Fruit fly (Drosophila melanogaster) whole organism: ENCODE data around the gene CG10793.

Experiments
- CG8478 ChIP-seq: fragments of >200 bp; optimal IDR thresholded peaks from 2 replicates; lab custom pipeline; 2018; ENCODE audit warnings: inconsistent platforms
- Dll ChIP-seq: fragments of >200 bp; optimal IDR thresholded peaks from 2 replicates; lab custom pipeline; 2017
- pan ChIP-seq: fragments of >200 bp; optimal IDR thresholded peaks from 2 replicates; lab custom pipeline; 2017
- psq ChIP-seq: fragments of >200 bp; optimal IDR thresholded peaks from 2 replicates; lab custom pipeline; 2017
- usp ChIP-seq: fragments of >200 bp; optimal IDR thresholded peaks from 2 replicates; lab custom pipeline; 2017; ENCODE audit warnings: missing biosample characterization, missing genetic modification characterization, mixed read lengths

DNA sequence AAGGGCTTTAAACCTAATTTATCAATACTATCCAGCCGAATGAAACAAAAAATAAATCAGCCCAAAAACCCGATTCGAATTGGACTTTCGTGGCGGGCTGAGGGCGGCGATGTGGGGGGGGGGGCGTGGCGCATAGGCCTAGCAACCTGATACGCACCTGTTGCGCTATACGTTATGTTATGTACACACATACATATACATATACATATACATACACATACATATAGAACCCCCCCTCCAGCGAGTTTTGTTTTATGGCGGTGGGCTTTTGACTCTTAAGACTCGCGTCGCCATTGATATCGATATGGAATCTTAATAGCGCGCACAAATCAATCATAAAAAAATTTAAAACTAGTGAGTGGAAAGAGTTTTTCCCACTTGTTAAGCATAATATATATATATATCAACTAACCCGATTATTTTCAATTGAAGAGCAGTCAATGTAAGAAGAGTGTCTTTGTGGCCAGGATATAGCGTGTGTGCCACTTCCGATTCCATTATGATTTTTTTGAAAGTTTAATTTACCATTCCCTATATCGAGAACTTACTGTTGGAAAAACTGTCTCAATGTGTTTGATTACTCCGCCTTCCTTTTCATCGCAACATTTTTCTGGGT lies 40.8 kb upstream of the CG10793 start:
- TF ChIP-seq pan (lab: Kevin White, UChicago) (no peak), Dll (lab: Kevin White, UChicago) (no peak), psq (lab: Kevin White, UChicago) (no peak), usp (GFP tag; lab: Kevin White, UChicago) (no peak), CG8478 (no peak)
